Fruit fly (Drosophila melanogaster): Measurements from ENCODE around the gene Mtch.

Gene Mtch

DNA sequence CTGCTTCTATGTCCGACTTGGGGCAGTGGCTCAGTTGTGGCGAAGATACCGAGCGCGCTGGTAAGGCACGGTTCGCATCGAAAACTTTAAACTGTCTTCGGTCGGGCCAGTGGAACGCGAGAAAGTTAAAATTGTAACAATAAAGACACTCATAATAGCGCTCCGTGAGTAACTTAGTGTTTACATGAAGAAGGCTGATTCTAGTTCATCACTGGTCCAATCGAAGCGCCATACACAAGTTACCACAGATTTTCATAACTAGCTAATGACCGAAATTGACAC is 4.2 kb upstream of the Mtch start:
- TF ChIP-seq salr (GFP tag; optimal IDR thresholded peaks at IDR 0.05) (no peak), fkh (GFP tag; optimal IDR thresholded peaks at IDR 0.05) (no peak), spab (GFP tag; optimal IDR thresholded peaks at IDR 0.05) (no peak), CG8119 (GFP tag; IDR thresholded peaks at IDR 0.05) (no peak), CG6163 (GFP tag; IDR thresholded peaks at IDR 0.05) (0 out of 3 replicates have a peak, but pooled peaks have one; percentile 3), CG4318 (GFP tag; optimal IDR thresholded peaks at IDR 0.05) (no peak), dac (GFP tag; optimal IDR thresholded peaks at IDR 0.05) (no peak), CG1621 (tag; optimal IDR thresholded peaks at IDR 0.05) (no peak)

DNA sequence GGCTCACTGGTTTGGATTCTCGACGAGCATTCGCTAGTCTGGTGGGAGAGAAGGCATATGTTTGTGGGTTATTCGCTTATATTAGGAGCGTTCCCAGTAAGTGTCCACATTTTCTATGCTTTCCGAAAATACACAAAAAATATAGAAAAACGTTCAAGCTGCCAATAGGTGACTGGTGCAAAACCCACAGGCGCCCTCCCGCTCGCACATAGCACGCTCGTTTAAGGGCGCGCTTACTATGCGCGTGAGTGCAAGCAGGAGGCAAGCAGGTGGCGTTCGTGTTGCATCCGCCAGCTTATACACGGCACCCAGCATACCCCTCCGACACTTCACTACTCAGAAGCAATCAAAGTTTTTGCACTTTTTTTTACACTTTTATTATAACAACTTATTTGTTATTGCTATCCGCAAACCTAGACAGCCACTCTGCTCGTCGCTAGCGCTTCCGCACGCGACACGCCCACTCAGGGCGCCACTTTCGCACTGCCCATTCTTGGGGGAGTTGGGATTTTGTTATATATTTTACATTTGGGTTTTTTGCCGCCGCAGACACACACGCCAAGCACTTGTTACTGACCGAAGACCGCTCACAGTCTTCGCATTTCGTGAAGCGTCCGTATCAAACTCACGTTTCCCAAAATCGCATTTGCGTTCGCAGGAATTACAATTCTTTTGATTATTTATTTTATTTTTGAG is 14.8 kb downstream of the Mtch start:
- TF ChIP-seq Gug (GFP tag; IDR thresholded peaks at IDR 0.05) (peak; percentile 33; the same call in 1 of the 2 replicates), salr (GFP tag; optimal IDR thresholded peaks at IDR 0.05) (peak in 1 of 2 experiments; percentile 24), Lpt (GFP tag; optimal IDR thresholded peaks at IDR 0.05) (peak; percentile 36), CG6163 (GFP tag; IDR thresholded peaks at IDR 0.05) (peak; percentile 68), eg (GFP tag; IDR thresholded peaks at IDR 0.05) (peak; percentile 65), Ets96B (tag; optimal IDR thresholded peaks at IDR 0.05) (no peak), CG7368 (GFP tag; optimal IDR thresholded peaks at IDR 0.05) (no peak), CG3032 (tag; optimal IDR thresholded peaks at IDR 0.05) (no peak), CG32006 (GFP tag; optimal IDR thresholded peaks at IDR 0.05) (no peak), CG10669 (GFP tag; optimal IDR thresholded peaks at IDR 0.05) (no peak)

DNA sequence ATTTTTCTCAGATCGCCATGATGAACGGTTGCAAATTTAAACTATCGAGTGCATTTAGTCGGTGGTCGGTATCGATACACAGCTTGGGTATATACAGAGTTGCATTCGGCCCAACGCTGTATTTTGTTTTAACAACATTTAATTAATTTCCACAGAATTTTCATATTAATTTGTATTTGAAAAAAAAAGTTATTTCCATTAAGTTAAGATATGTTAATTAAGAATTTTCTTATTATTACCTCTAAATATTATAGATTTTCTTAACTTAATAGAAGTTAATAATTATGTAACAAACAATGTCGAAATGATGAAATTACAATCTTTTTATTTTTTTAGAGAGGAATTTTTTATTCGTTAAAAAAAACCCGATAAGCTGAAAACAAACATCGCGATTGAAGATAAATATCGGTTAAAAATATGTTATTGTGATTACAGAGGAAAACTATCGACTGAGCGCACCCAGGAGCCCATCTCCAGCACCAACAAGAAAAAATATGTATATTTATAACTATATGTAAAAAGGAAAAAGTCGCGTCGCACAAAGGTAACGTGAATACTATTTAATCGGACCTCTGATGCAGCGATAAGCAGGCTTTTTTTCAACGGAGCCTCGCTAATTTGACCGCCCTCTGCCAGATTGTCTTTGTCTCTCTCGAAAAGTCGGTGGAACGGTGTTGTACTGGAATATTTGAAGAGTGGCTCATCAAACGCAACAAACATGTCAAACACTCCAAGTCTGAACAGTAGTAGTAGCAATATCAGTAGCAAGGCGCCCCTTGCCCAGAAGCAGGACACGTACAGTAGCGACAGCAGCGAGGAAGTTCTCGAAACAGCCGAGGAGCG is 15.5 kb downstream of the Mtch start, which contains the start of the genes rno and mri:
Gene rno (minus strand): TSS at position 9 of the 843 bp plus-strand sequence.
Gene mri (plus strand): TSS at position 421 of the 843 bp plus-strand sequence.
- TF ChIP-seq Gug (GFP tag; IDR thresholded peaks at IDR 0.05) (0 out of 2 replicates have a peak, but pooled peaks have one; percentile 25), cyc (GFP tag; optimal IDR thresholded peaks at IDR 0.05) (peak; percentile 32), Eip93F (GFP tag; optimal IDR thresholded peaks at IDR 0.05) (peak; percentile 52), CG11294 (GFP tag; IDR thresholded peaks at IDR 0.05) (peak; percentile 11; the same call in 1 of the 2 replicates), CG7368 (GFP tag; optimal IDR thresholded peaks at IDR 0.05) (no peak), CG6163 (GFP tag; IDR thresholded peaks at IDR 0.05) (peak; percentile 52; the same call in 2 of the 3 replicates), Smox (GFP tag; optimal IDR thresholded peaks at IDR 0.05) (no peak), CG32006 (GFP tag; optimal IDR thresholded peaks at IDR 0.05) (peak; percentile 51), CG6854 (GFP tag; optimal IDR thresholded peaks at IDR 0.05) (peak; percentile 39), CG31627 (GFP tag; optimal IDR thresholded peaks at IDR 0.05) (peak; percentile 40), esn (GFP tag; optimal IDR thresholded peaks at IDR 0.05) (peak; percentile 58), CG3032 (tag; optimal IDR thresholded peaks at IDR 0.05) (peak; percentile 72), Sox15 (GFP tag; optimal IDR thresholded peaks at IDR 0.05) (peak; percentile 56), Blimp-1 (GFP tag; optimal IDR thresholded peaks at IDR 0.05) (no peak), ss (GFP tag; optimal IDR thresholded peaks at IDR 0.05) (peak in 1 of 2 experiments; percentile 19), achi (GFP tag; optimal IDR thresholded peaks at IDR 0.05) (peak; percentile 57), Eip78C (GFP tag) (peak; percentile 39), Ets21C (GFP tag; optimal IDR thresholded peaks at IDR 0.05) (no peak), Sox14 (GFP tag; optimal IDR thresholded peaks at IDR 0.05) (peak; percentile 24), acj6 (GFP tag; optimal IDR thresholded peaks at IDR 0.05) (peak; percentile 53), OdsH (GFP tag; optimal IDR thresholded peaks at IDR 0.05) (peak; percentile 59), eg (GFP tag; IDR thresholded peaks at IDR 0.05) (peak; percentile 82), Eip75B (GFP tag; optimal IDR thresholded peaks at IDR 0.05) (no peak), Hr38 (GFP tag; optimal IDR thresholded peaks at IDR 0.05) (no peak), CG15336 (GFP tag; IDR thresholded peaks at IDR 0.05) (peak; percentile 34; the same call in 1 of the 2 replicates), fkh (GFP tag; optimal IDR thresholded peaks at IDR 0.05) (peak; percentile 81), CG6792 (GFP tag; optimal IDR thresholded peaks at IDR 0.05) (peak; percentile 31), CG8119 (GFP tag; IDR thresholded peaks at IDR 0.05) (peak; percentile 51; the same call in 1 of the 3 replicates), Hr39 (GFP tag; optimal IDR thresholded peaks at IDR 0.05) (no peak), Sox102F (GFP tag; optimal IDR thresholded peaks at IDR 0.05) (peak; percentile 28), pdm3 (GFP tag; optimal IDR thresholded peaks at IDR 0.05) (no peak), CG6276 (GFP tag; optimal IDR thresholded peaks at IDR 0.05) (no peak), Ets96B (tag; optimal IDR thresholded peaks at IDR 0.05) (peak; percentile 59), CG8632 (GFP tag; optimal IDR thresholded peaks at IDR 0.05) (peak; percentile 64), CG34406 (GFP tag; optimal IDR thresholded peaks at IDR 0.05) (peak; percentile 59), lz (GFP tag; optimal IDR thresholded peaks at IDR 0.05) (peak; percentile 52), CG3919 (GFP tag; optimal IDR thresholded peaks at IDR 0.05) (peak; percentile 59)

Measured in whole organism, prepupa.